Fruit fly (Drosophila melanogaster) whole organism, embryonic: ENCODE results near the gene CG34117.

Experiments used
- Atf-2 ChIP-seq: fragments of 200-800 bp; sonication (Bioruptor generic); optimal IDR thresholded peaks from 2 replicates; lab custom pipeline; 2016; ENCODE audit warnings: missing biosample characterization, missing genetic modification characterization
- Bgb ChIP-seq: fragments of 200-800 bp; sonication (Bioruptor generic); IDR thresholded peaks from 2 replicates; pipeline ENCODE4 v1.3.6; 2022; ENCODE audit warnings: missing biosample characterization, missing genetic modification characterization; ENCODE audit not compliant: partially characterized antibody
- CG10366 ChIP-seq: fragments of 200-800 bp; sonication (Bioruptor generic); IDR thresholded peaks from 2 replicates; pipeline ENCODE4 v1.3.6; 2022; ENCODE audit warnings: missing biosample characterization, missing genetic modification characterization
- CG13296 ChIP-seq: fragments of 200-800 bp; sonication (Bioruptor generic); optimal IDR thresholded peaks from 3 replicates; lab custom pipeline; 2018; ENCODE audit warnings: missing biosample characterization, mild to moderate bottlenecking, missing genetic modification characterization
- CG15011 ChIP-seq: fragments of 200-800 bp; sonication (Bioruptor generic); optimal IDR thresholded peaks from 3 replicates; lab custom pipeline; 2018; ENCODE audit warnings: missing biosample characterization, mild to moderate bottlenecking, missing genetic modification characterization
- CG1602 ChIP-seq: fragments of 200-800 bp; sonication (Bioruptor generic); optimal IDR thresholded peaks from 3 replicates; lab custom pipeline; 2016; ENCODE audit warnings: missing biosample characterization, missing genetic modification characterization
- CG16779 ChIP-seq: fragments of 200-800 bp; sonication (Bioruptor generic); IDR thresholded peaks from 2 replicates; pipeline ENCODE4 v1.3.6; 2022; ENCODE audit warnings: missing biosample characterization, missing genetic modification characterization
- CG17568 ChIP-seq: fragments of 200-800 bp; sonication (Bioruptor generic); optimal IDR thresholded peaks from 2 replicates; lab custom pipeline; 2018; ENCODE audit warnings: missing biosample characterization, mild to moderate bottlenecking, missing genetic modification characterization, moderate library complexity
- CG17802 ChIP-seq: fragments of 200-800 bp; sonication (Bioruptor generic); optimal IDR thresholded peaks from 2 replicates; lab custom pipeline; 2018; ENCODE audit warnings: missing biosample characterization, mild to moderate bottlenecking, missing genetic modification characterization, moderate library complexity
- CG18599 ChIP-seq: fragments of 200-800 bp; sonication (Bioruptor generic); optimal IDR thresholded peaks from 3 replicates; lab custom pipeline; 2017; ENCODE audit warnings: missing biosample characterization, missing genetic modification characterization, mild to moderate bottlenecking, moderate library complexity, missing genetic modification reagents
- CG2202 ChIP-seq: fragments of 200-800 bp; sonication (Bioruptor generic); optimal IDR thresholded peaks from 2 replicates; lab custom pipeline; 2018; ENCODE audit warnings: missing biosample characterization, mild to moderate bottlenecking, missing genetic modification characterization
- CG3281 ChIP-seq: fragments of 200-800 bp; sonication (Bioruptor generic); optimal IDR thresholded peaks from 3 replicates; lab custom pipeline; 2017; ENCODE audit warnings: missing biosample characterization, mild to moderate bottlenecking, missing genetic modification characterization
- CG5180 ChIP-seq: fragments of 200-800 bp; sonication (Bioruptor generic); optimal IDR thresholded peaks from 3 replicates; lab custom pipeline; 2017; ENCODE audit warnings: missing biosample characterization, missing genetic modification characterization, mild to moderate bottlenecking, moderate library complexity, missing genetic modification reagents
- CG7987 ChIP-seq: fragments of 200-800 bp; sonication (Bioruptor generic); optimal IDR thresholded peaks from 2 replicates; lab custom pipeline; 2018; ENCODE audit warnings: missing biosample characterization, mild to moderate bottlenecking, missing genetic modification characterization, moderate library complexity
- CG9215 ChIP-seq: fragments of 200-800 bp; sonication (Bioruptor generic); IDR thresholded peaks from 2 replicates; pipeline ENCODE4 v1.3.6; 2022; ENCODE audit warnings: missing biosample characterization, missing genetic modification characterization
- CG9609 ChIP-seq: fragments of 200-800 bp; sonication (Bioruptor generic); optimal IDR thresholded peaks from 3 replicates; lab custom pipeline; 2016; ENCODE audit warnings: missing biosample characterization, missing genetic modification characterization
- CG9727 ChIP-seq: fragments of 200-800 bp; sonication (Bioruptor generic); optimal IDR thresholded peaks from 3 replicates; lab custom pipeline; 2017; ENCODE audit warnings: missing biosample characterization, mild to moderate bottlenecking, missing genetic modification characterization
- CG9797 ChIP-seq: fragments of 200-800 bp; sonication (Bioruptor generic); optimal IDR thresholded peaks from 3 replicates; lab custom pipeline; 2018; ENCODE audit warnings: missing biosample characterization, mild to moderate bottlenecking, missing genetic modification characterization
- CG9876 ChIP-seq: fragments of 200-800 bp; sonication (Bioruptor generic); optimal IDR thresholded peaks from 2 replicates; lab custom pipeline; 2016; ENCODE audit warnings: missing biosample characterization, missing genetic modification characterization
- Camta ChIP-seq: fragments of 200-800 bp; sonication (Bioruptor generic); optimal IDR thresholded peaks from 2 replicates; lab custom pipeline; 2016; ENCODE audit warnings: missing biosample characterization, missing genetic modification characterization
- D19A ChIP-seq: fragments of 200-800 bp; optimal IDR thresholded peaks from 3 replicates; lab custom pipeline; 2019; ENCODE audit warnings: missing biosample characterization, mild to moderate bottlenecking, missing genetic modification characterization, moderate library complexity
- D19B ChIP-seq: fragments of 200-800 bp; sonication (Bioruptor generic); optimal IDR thresholded peaks from 2 replicates; lab custom pipeline; 2017; ENCODE audit warnings: missing biosample characterization, mild to moderate bottlenecking, missing genetic modification characterization
- Dbx ChIP-seq: fragments of 200-800 bp; sonication (Bioruptor generic); IDR thresholded peaks from 3 replicates; pipeline ENCODE4 v1.3.6; 2022; ENCODE audit warnings: missing biosample characterization, missing genetic modification characterization
- Fer3 ChIP-seq: fragments of 200-800 bp; sonication (Bioruptor generic); optimal IDR thresholded peaks from 2 replicates; lab custom pipeline; 2018; ENCODE audit warnings: missing biosample characterization, mild to moderate bottlenecking, missing genetic modification characterization, moderate library complexity
- Gsc ChIP-seq: fragments of 200-800 bp; sonication (Bioruptor generic); IDR thresholded peaks from 2 replicates; pipeline ENCODE4 v1.3.6; 2022; ENCODE audit warnings: missing biosample characterization, missing genetic modification characterization
- HLH3B ChIP-seq: fragments of 200-800 bp; sonication (Bioruptor generic); IDR thresholded peaks from 2 replicates; pipeline ENCODE4 v1.3.6; 2022; ENCODE audit warnings: missing biosample characterization, missing genetic modification characterization
- HmgD ChIP-seq: fragments of 200-800 bp; sonication (Bioruptor generic); optimal IDR thresholded peaks from 3 replicates; lab custom pipeline; 2016; ENCODE audit warnings: missing biosample characterization, missing genetic modification characterization
- Hmx ChIP-seq: fragments of 200-800 bp; sonication (Bioruptor generic); optimal IDR thresholded peaks from 2 replicates; lab custom pipeline; 2016; ENCODE audit warnings: missing biosample characterization, missing genetic modification characterization
- MBD-R2 ChIP-seq: fragments of 200-800 bp; sonication (Bioruptor generic); IDR thresholded peaks from 2 replicates; pipeline ENCODE4 v1.3.6; 2022; ENCODE audit warnings: missing biosample characterization, missing genetic modification characterization
- NFAT ChIP-seq: fragments of 200-800 bp; sonication (Bioruptor generic); IDR thresholded peaks from 2 replicates; pipeline ENCODE4 v1.3.6; 2022; ENCODE audit warnings: missing biosample characterization, missing genetic modification characterization
- Scr ChIP-seq: fragments of 200-800 bp; sonication (Bioruptor generic); IDR thresholded peaks from 2 replicates; pipeline ENCODE4 v1.3.6; 2022; ENCODE audit warnings: missing biosample characterization, missing genetic modification characterization; ENCODE audit not compliant: partially characterized antibody
- Sox102F ChIP-seq: fragments of 200-800 bp; sonication (Bioruptor generic); optimal IDR thresholded peaks from 2 replicates; lab custom pipeline; 2018; ENCODE audit warnings: missing biosample characterization, mild to moderate bottlenecking, missing genetic modification characterization, moderate library complexity
- fd3F ChIP-seq: fragments of 200-800 bp; sonication (Bioruptor generic); optimal IDR thresholded peaks from 2 replicates; lab custom pipeline; 2018; ENCODE audit warnings: missing biosample characterization, mild to moderate bottlenecking, missing genetic modification characterization, moderate library complexity
- gro ChIP-seq: fragments of 200-800 bp; sonication (Bioruptor generic); optimal IDR thresholded peaks from 2 replicates; lab custom pipeline; 2016; ENCODE audit warnings: missing biosample characterization, missing genetic modification characterization
- hb ChIP-seq: fragments of 200-800 bp; sonication (Bioruptor generic); IDR thresholded peaks from 3 replicates; pipeline ENCODE4 v1.3.6; 2022; ENCODE audit warnings: missing biosample characterization, missing genetic modification characterization; ENCODE audit not compliant: partially characterized antibody
- ind ChIP-seq: fragments of 200-800 bp; sonication (Bioruptor generic); optimal IDR thresholded peaks from 3 replicates; lab custom pipeline; 2016; ENCODE audit warnings: missing biosample characterization, missing genetic modification characterization
- lilli ChIP-seq: fragments of 200-800 bp; sonication (Bioruptor generic); optimal IDR thresholded peaks from 3 replicates; lab custom pipeline; 2016; ENCODE audit warnings: missing biosample characterization, missing genetic modification characterization
- mirr ChIP-seq: fragments of 200-800 bp; sonication (Bioruptor generic); optimal IDR thresholded peaks from 3 replicates; lab custom pipeline; 2018; ENCODE audit warnings: missing biosample characterization, mild to moderate bottlenecking, missing genetic modification characterization
- onecut ChIP-seq: fragments of 200-800 bp; sonication (Bioruptor generic); IDR thresholded peaks from 2 replicates; pipeline ENCODE4 v1.3.6; 2022; ENCODE audit warnings: missing biosample characterization, missing genetic modification characterization
- pb ChIP-seq: fragments of 200-800 bp; sonication (Bioruptor generic); optimal IDR thresholded peaks from 3 replicates; lab custom pipeline; 2016; ENCODE audit warnings: missing biosample characterization, missing genetic modification characterization
- peb ChIP-seq: fragments of 200-800 bp; sonication (Bioruptor generic); IDR thresholded peaks from 2 replicates; pipeline ENCODE4 v1.3.6; 2022; ENCODE audit warnings: missing biosample characterization, missing genetic modification characterization
- pita ChIP-seq: fragments of 200-800 bp; sonication (Bioruptor generic); optimal IDR thresholded peaks from 2 replicates; lab custom pipeline; 2017; ENCODE audit warnings: missing biosample characterization, mild to moderate bottlenecking, missing genetic modification characterization
- psq ChIP-seq: fragments of 200-800 bp; sonication (Bioruptor generic); optimal IDR thresholded peaks from 2 replicates; lab custom pipeline; 2017; ENCODE audit warnings: missing biosample characterization, missing genetic modification characterization
- ro ChIP-seq: fragments of 200-800 bp; sonication (Bioruptor generic); IDR thresholded peaks from 2 replicates; pipeline ENCODE4 v1.3.6; 2022; ENCODE audit warnings: missing biosample characterization, missing genetic modification characterization
- schlank ChIP-seq: fragments of 200-800 bp; sonication (Bioruptor generic); optimal IDR thresholded peaks from 2 replicates; lab custom pipeline; 2018; ENCODE audit warnings: missing biosample characterization, mild to moderate bottlenecking, missing genetic modification characterization
- sd ChIP-seq: fragments of 200-800 bp; sonication (Bioruptor generic); optimal IDR thresholded peaks from 3 replicates; lab custom pipeline; 2018; ENCODE audit warnings: missing biosample characterization, mild to moderate bottlenecking, missing genetic modification characterization, moderate library complexity
- shn ChIP-seq: fragments of 200-800 bp; sonication (Bioruptor generic); optimal IDR thresholded peaks from 3 replicates; lab custom pipeline; 2016; ENCODE audit warnings: missing biosample characterization, missing genetic modification characterization
- tna ChIP-seq: fragments of 200-800 bp; sonication (Bioruptor generic); IDR thresholded peaks from 2 replicates; pipeline ENCODE4 v1.3.6; 2022; ENCODE audit warnings: missing biosample characterization, missing genetic modification characterization; ENCODE audit not compliant: partially characterized antibody
- trem ChIP-seq: fragments of 200-800 bp; optimal IDR thresholded peaks from 3 replicates; lab custom pipeline; 2019; ENCODE audit warnings: missing biosample characterization, mild to moderate bottlenecking, missing genetic modification characterization, moderate library complexity
- tup ChIP-seq: fragments of 200-800 bp; sonication (Bioruptor generic); optimal IDR thresholded peaks from 2 replicates; lab custom pipeline; 2016; ENCODE audit warnings: missing biosample characterization, mild to moderate bottlenecking, missing genetic modification characterization, moderate library complexity

CG34117 gene

dm6 chr3R:9394385-9395042, 5.3 kb downstream of the CG34117 start, which contains the start of gene FER (continued):
- TF ChIP-seq CG17568 (peak; percentile 35), NFAT (GFP tag; lab: Robert Waterston, UW) (peak; percentile 68), CG9876 (GFP tag; lab: Kevin White, UChicago) (no peak), CG7987 (GFP tag; lab: Kevin White, UChicago) (peak; percentile 88), Atf-2 (GFP tag; lab: Kevin White, UChicago) (no peak), CG10366 (GFP tag; lab: Robert Waterston, UW) (no peak), trem (tag; lab: Kevin White, UChicago) (no peak), Fer3 (tag; lab: Kevin White, UChicago) (no peak), Dbx (GFP tag; lab: Robert Waterston, UW) (peak; percentile 78; the same call in 2 of the 3 replicates), CG9215 (GFP tag; lab: Robert Waterston, UW) (no peak), CG1602 (GFP tag; lab: Kevin White, UChicago) (peak; percentile 47), Scr (GFP tag; lab: Robert Waterston, UW) (peak; percentile 52), CG13296 (GFP tag; lab: Kevin White, UChicago) (peak; percentile 49), pb (peak; percentile 36), pita (no peak), CG9609 (GFP tag; lab: Kevin White, UChicago) (no peak), ro (no peak), Gsc (no peak), onecut (GFP tag; lab: Robert Waterston, UW) (peak; percentile 58), sd (tag; lab: Kevin White, UChicago) (peak; percentile 34), peb (no peak), D19B (no peak), HmgD (GFP tag; lab: Kevin White, UChicago) (peak; percentile 69), CG9797 (no peak), Hmx (no peak), psq (GFP tag; lab: Kevin White, UChicago) (no peak), CG2202 (tag; lab: Kevin White, UChicago) (no peak), shn (peak; percentile 22), CG18599 (GFP tag; lab: Kevin White, UChicago) (peak; percentile 45), CG15011 (GFP tag; lab: Kevin White, UChicago) (no peak), Sox102F (GFP tag; lab: Kevin White, UChicago) (no peak), lilli (peak; percentile 39), schlank (peak; percentile 40), tna (peak; percentile 81), hb (GFP tag; lab: Robert Waterston, UW) (no peak), CG16779 (peak; percentile 64; the same call in 1 of the 2 replicates), D19A (tag; lab: Kevin White, UChicago) (no peak), MBD-R2 (GFP tag; lab: Robert Waterston, UW) (peak; percentile 28; the same call in 1 of the 2 replicates), HLH3B (peak; percentile 45; the same call in 1 of the 2 replicates), tup (GFP tag; lab: Kevin White, UChicago) (no peak), Camta (GFP tag; lab: Kevin White, UChicago) (peak; percentile 12), fd3F (no peak), CG3281 (GFP tag; lab: Kevin White, UChicago) (peak; percentile 23), gro (GFP tag; lab: Kevin White, UChicago) (peak; percentile 80), CG5180 (peak; percentile 55), CG17802 (no peak), CG9727 (no peak), Bgb (GFP tag; lab: Robert Waterston, UW) (peak; percentile 85), ind (GFP tag; lab: Kevin White, UChicago) (no peak), mirr (peak; percentile 54)
